Worm (Caenorhabditis elegans) whole organism, L3 larva: ENCODE results near the gene sre-15.

Experiments used
- ama-1 ChIP-seq: fragments of 150-350 bp; optimal IDR thresholded peaks from 2 replicates; lab custom pipeline; 2018
- jun-1 ChIP-seq: fragments of 150-350 bp; optimal IDR thresholded peaks from 2 replicates; lab custom pipeline; 2014; ENCODE audit warnings: missing biosample characterization, missing genetic modification reagents, missing genetic modification characterization
- lin-15B ChIP-seq: fragments of 150-350 bp; optimal IDR thresholded peaks from 2 replicates; lab custom pipeline; 2014; ENCODE audit warnings: missing biosample characterization, missing genetic modification characterization
- lin-39 ChIP-seq: fragments of 150-350 bp; optimal IDR thresholded peaks from 2 replicates; lab custom pipeline; 2018; ENCODE audit warnings: missing biosample characterization, missing genetic modification reagents, missing genetic modification characterization
- nfya-1 ChIP-seq: sonication (generic microtip); optimal IDR thresholded peaks from 2 replicates; lab custom pipeline; 2017; ENCODE audit warnings: missing genetic modification characterization, mild to moderate bottlenecking, missing compliant biosample characterization, antibody characterized with exemption, moderate library complexity; ENCODE audit not compliant: insufficient read depth
- skn-1 ChIP-seq: fragments of 150-350 bp; optimal IDR thresholded peaks from 2 replicates; lab custom pipeline; 2014; ENCODE audit warnings: missing biosample characterization, missing genetic modification characterization
- snpc-4 ChIP-seq: fragments of 150-350 bp; optimal IDR thresholded peaks from 2 replicates; lab custom pipeline; 2014; ENCODE audit warnings: missing biosample characterization, missing genetic modification characterization
- ztf-11 ChIP-seq: fragments of 150-350 bp; optimal IDR thresholded peaks from 2 replicates; lab custom pipeline; 2014; ENCODE audit warnings: missing biosample characterization, missing genetic modification characterization

DNA sequence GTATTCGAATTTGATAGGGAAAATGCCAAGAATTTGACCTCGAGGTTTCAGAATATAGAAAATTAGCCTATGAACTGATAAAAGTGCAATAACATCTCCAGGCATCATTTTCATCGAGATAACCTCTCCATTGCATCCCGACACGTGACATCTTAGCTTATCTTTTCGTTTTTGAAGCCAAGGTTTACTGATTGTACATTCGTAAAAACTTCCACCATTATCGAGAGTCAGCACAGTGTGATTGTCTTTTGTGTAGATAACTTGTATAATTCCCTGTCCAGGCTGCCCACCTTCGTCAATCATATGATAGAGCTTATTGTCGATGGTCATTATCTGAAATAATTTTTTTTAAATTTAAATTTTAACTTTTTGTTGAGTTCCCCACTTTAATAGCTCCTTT, 29.8 kb upstream of the sre-15 start:
- TF ChIP-seq ama-1 (lab: Kevin White, UChicago) (no peak), nfya-1 (no peak), snpc-4 (tag; lab: Kevin White, UChicago) (no peak), lin-39 (tag; lab: Kevin White, UChicago) (no peak), jun-1 (tag; lab: Kevin White, UChicago) (no peak), ztf-11 (tag; lab: Kevin White, UChicago) (no peak), skn-1 (tag; lab: Kevin White, UChicago) (no peak), lin-15B (tag; lab: Kevin White, UChicago) (no peak)
